Worm (Caenorhabditis elegans) whole organism, mixed stage, embryonic: ENCODE measurements around the gene F46C5.4.

ENCODE experiments used
- ces-1 ChIP-seq: fragments of 150-350 bp; optimal IDR thresholded peaks from 2 replicates; lab custom pipeline; 2014; ENCODE audit warnings: missing biosample characterization, missing genetic modification reagents, missing genetic modification characterization
- elt-1 ChIP-seq: sonication (generic microtip); optimal IDR thresholded peaks from 2 replicates; lab custom pipeline; 2017; ENCODE audit warnings: missing genetic modification characterization, mild to moderate bottlenecking, missing compliant biosample characterization, antibody characterized with exemption, moderate library complexity, borderline replicate concordance; ENCODE audit not compliant: insufficient read depth
- lin-13 ChIP-seq: fragments of 150-350 bp; optimal IDR thresholded peaks from 2 replicates; lab custom pipeline; 2014; ENCODE audit warnings: missing biosample characterization, missing genetic modification characterization
- unc-39 ChIP-seq: fragments of 150-350 bp; optimal IDR thresholded peaks from 2 replicates; lab custom pipeline; 2014; ENCODE audit warnings: missing biosample characterization, missing genetic modification characterization
- unc-62 ChIP-seq: fragments of 150-350 bp; optimal IDR thresholded peaks from 2 replicates; lab custom pipeline; 2014; ENCODE audit warnings: missing biosample characterization, missing genetic modification reagents, missing genetic modification characterization
- ztf-11 ChIP-seq: fragments of 150-350 bp; optimal IDR thresholded peaks from 2 replicates; lab custom pipeline; 2014; ENCODE audit warnings: missing biosample characterization, missing genetic modification characterization

- TF ChIP-seq lin-13 (tag; lab: Kevin White, UChicago) (no peak), unc-62 (GFP tag; lab: Kevin White, UChicago) (no peak), ztf-11 (tag; lab: Kevin White, UChicago) (no peak), elt-1 (tag; lab: Kevin White, UChicago) (no peak), unc-39 (no peak), ces-1 (GFP tag; lab: Kevin White, UChicago) (no peak)
Observed at ce11 chrII:8799725-8800124, 36.2 kb upstream of the F46C5.4 start.
